Worm (Caenorhabditis elegans): ENCODE results near the gene C49C3.9.

- no peak for TF ChIP-seq ama-1 (optimal IDR thresholded peaks at IDR 0.05)
- no peak for TF ChIP-seq ama-1 (GFP tag; optimal IDR thresholded peaks at IDR 0.05)
- TF ChIP-seq unc-62 (GFP tag; optimal IDR thresholded peaks at IDR 0.05): no peak
- TF ChIP-seq ets-4 (GFP tag; optimal IDR thresholded peaks at IDR 0.05): no peak
- TF ChIP-seq dpl-1 (GFP tag; optimal IDR thresholded peaks at IDR 0.05): no peak
- no peak for TF ChIP-seq ceh-100 (GFP tag; IDR thresholded peaks at IDR 0.05)
- TF ChIP-seq let-526 (GFP tag; IDR thresholded peaks at IDR 0.05): no peak
- no peak for TF ChIP-seq ztf-18 (tag; optimal IDR thresholded peaks at IDR 0.05)
These were observed 21.7 kb downstream of the C49C3.9 start, which contains the start of gene C49C3.4 for ce11 chrIV:17320445-17320844.
